Worm (Caenorhabditis elegans) whole organism, midembryonic: ENCODE data around the gene srm-5.
"Not testable (repeated sequence)": the region's sequence is repeated elsewhere in the genome, so short reads cannot be mapped to it uniquely, and the experiment has no call there.

Experiments used
- T22C8.4 ChIP-seq: fragments of 200-800 bp; sonication (Bioruptor generic); IDR thresholded peaks from 2 replicates; pipeline ENCODE4 v1.3.6; 2022; ENCODE audit warnings: missing genetic modification characterization, missing compliant biosample characterization
- cog-1 ChIP-seq: sonication (generic microtip); optimal IDR thresholded peaks from 2 replicates; lab custom pipeline; 2016; ENCODE audit warnings: missing genetic modification characterization, missing compliant biosample characterization
- flt-1 ChIP-seq: fragments of 200-800 bp; sonication (Bioruptor generic); IDR thresholded peaks from 2 replicates; pipeline ENCODE4 v1.3.6; 2022; ENCODE audit warnings: missing genetic modification characterization, missing compliant biosample characterization
- klf-2 ChIP-seq: fragments of 200-800 bp; sonication (Bioruptor generic); conservative IDR thresholded peaks from 2 replicates; pipeline ENCODE4 v1.3.6; 2022; ENCODE audit warnings: missing genetic modification reagents, missing genetic modification characterization, missing compliant biosample characterization
- med-1 ChIP-seq: sonication (generic microtip); optimal IDR thresholded peaks from 2 replicates; lab custom pipeline; 2017; ENCODE audit warnings: missing genetic modification characterization, mild to moderate bottlenecking, missing compliant biosample characterization, antibody characterized with exemption, missing genetic modification reagents; ENCODE audit not compliant: insufficient read depth
- ref-1 ChIP-seq: fragments of 200-800 bp; sonication (Bioruptor generic); conservative IDR thresholded peaks from 2 replicates; pipeline ENCODE4 v1.3.6; 2022; ENCODE audit warnings: missing genetic modification reagents, missing genetic modification characterization, missing compliant biosample characterization
- tab-1 ChIP-seq: fragments of 200-800 bp; sonication (Bioruptor generic); IDR thresholded peaks from 2 replicates; pipeline ENCODE4 v1.3.6; 2022; ENCODE audit warnings: missing genetic modification characterization, missing compliant biosample characterization
- ztf-23 ChIP-seq: fragments of 200-800 bp; sonication (Bioruptor generic); IDR thresholded peaks from 2 replicates; pipeline ENCODE4 v1.3.6; 2022; ENCODE audit warnings: missing genetic modification reagents, missing genetic modification characterization, missing compliant biosample characterization
- ztf-29 ChIP-seq: fragments of 200-800 bp; sonication (Bioruptor generic); IDR thresholded peaks from 2 replicates; pipeline ENCODE4 v1.3.6; 2022; ENCODE audit warnings: missing genetic modification reagents, missing genetic modification characterization, missing compliant biosample characterization

srm-5 gene

DNA sequence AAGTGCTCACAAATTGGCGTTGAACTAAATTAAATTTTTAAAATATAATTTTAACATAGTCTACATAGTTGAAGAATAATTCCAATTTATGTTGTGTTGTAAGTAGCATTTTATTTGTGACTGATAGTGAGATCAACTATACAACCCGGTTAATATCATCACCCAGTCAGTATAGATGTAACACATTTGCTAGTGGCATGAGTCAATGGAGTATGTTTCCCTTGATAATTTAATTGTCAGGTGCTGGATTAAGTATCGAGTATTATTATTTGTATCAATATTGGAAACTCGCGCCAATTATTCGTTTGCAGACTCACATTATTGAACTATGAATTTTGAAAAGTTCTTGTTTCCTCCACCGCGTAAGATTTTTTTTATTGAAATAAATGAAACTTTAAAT, at the start of gene srm-5:
Gene srm-5, plus strand, starts transcription at position 301 of the 400 bp plus-strand sequence.
- no peak for TF ChIP-seq T22C8.4 (GFP tag; lab: Robert Waterston, UW)
- TF ChIP-seq med-1 (GFP tag; lab: Kevin White, UChicago), result no peak
- no peak for TF ChIP-seq cog-1 (tag; lab: Kevin White, UChicago)
- no peak for TF ChIP-seq klf-2 (GFP tag; lab: Robert Waterston, UW)
- TF ChIP-seq tab-1, result no peak
- TF ChIP-seq flt-1, result no peak
- TF ChIP-seq ref-1 (GFP tag; lab: Robert Waterston, UW), result no peak
- no peak for TF ChIP-seq ztf-29
- TF ChIP-seq ztf-23, result no peak

DNA sequence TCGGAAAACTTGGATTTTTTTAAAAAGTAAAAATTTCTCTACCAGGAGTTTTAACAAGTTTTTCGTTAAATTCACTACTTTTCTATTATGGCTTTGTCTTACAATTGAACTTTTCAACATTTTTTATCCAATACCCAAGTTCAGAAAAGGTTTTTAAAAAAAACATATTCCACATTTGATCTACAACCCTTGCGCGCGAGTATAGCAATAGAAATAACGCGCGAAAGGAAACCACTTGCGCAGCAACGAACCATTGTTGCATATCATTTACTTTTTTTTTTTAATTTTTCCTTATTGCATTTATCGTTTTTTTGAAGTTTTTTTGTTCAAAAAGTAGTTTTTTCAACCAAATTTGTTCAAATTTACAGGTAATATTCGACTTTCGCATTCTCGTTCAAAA, 49.2 kb upstream of the srm-5 start, which contains the start of gene F40G12.11:
Gene F40G12.11, plus strand, starts transcription at position 369 of the 400 bp plus-strand sequence.
- TF ChIP-seq T22C8.4 (GFP tag; lab: Robert Waterston, UW) (no peak), klf-2 (GFP tag; lab: Robert Waterston, UW) (no peak), flt-1 (no peak), ztf-29 (no peak), med-1 (GFP tag; lab: Kevin White, UChicago) (no peak), cog-1 (tag; lab: Kevin White, UChicago) (no peak), ztf-23 (no peak), ref-1 (GFP tag; lab: Robert Waterston, UW) (no peak), tab-1 (no peak)

DNA sequence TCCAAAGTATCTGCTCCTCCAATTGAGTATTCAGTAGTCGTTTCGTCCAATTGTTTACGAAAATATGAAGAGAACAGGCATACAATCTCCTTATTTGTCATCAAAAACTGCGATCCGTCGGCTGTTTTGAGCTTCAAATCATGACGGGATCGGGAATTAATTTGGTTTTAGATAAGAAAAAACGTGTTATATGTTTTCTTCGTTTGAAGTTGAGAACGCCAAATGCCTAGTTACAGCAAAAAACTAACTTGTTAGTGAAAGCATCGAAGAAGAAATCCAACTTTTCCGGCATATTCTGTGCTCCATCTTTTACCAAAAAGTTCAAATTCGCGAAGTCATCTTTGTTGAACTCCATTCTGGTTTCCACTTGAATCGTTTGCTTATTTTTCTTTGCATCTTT, 45.6 kb upstream of the srm-5 start, which contains the start of gene F14D7.1:
Gene F14D7.1, minus strand, starts transcription at position 101 of the 400 bp plus-strand sequence.
- TF ChIP-seq flt-1 (no peak), cog-1 (tag; lab: Kevin White, UChicago) (no peak), T22C8.4 (GFP tag; lab: Robert Waterston, UW) (no peak), ztf-29 (no peak), tab-1 (no peak), ztf-23 (no peak), med-1 (GFP tag; lab: Kevin White, UChicago) (no peak), ref-1 (GFP tag; lab: Robert Waterston, UW) (no peak)

DNA sequence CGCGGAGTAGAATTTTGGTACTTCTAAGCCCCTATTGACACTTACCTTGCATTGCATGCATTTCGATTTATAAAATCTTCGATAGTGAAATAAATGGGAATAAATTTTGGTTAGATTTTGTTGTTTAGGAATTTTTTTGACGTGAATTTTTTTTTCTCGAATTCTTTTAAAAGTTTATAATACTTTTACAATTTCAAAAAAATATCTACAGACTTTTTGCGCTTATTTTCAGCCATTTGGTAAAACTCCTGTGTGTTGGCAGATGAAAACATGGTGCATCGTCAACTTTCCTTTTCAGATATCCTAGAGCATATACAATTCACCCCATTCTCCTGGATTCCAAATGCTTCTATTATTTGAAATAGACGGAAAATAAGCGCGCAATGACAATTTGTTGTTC, 44.4 kb upstream of the srm-5 start, which contains the start of gene F14D7.18:
Gene F14D7.18, minus strand, starts transcription at position 101 of the 400 bp plus-strand sequence.
- TF ChIP-seq T22C8.4 (GFP tag; lab: Robert Waterston, UW) (no peak), flt-1 (no peak), med-1 (GFP tag; lab: Kevin White, UChicago) (no peak), ztf-29 (no peak), tab-1 (no peak), ref-1 (GFP tag; lab: Robert Waterston, UW) (no peak), ztf-23 (no peak), cog-1 (tag; lab: Kevin White, UChicago) (no peak), klf-2 (GFP tag; lab: Robert Waterston, UW) (no peak)

DNA sequence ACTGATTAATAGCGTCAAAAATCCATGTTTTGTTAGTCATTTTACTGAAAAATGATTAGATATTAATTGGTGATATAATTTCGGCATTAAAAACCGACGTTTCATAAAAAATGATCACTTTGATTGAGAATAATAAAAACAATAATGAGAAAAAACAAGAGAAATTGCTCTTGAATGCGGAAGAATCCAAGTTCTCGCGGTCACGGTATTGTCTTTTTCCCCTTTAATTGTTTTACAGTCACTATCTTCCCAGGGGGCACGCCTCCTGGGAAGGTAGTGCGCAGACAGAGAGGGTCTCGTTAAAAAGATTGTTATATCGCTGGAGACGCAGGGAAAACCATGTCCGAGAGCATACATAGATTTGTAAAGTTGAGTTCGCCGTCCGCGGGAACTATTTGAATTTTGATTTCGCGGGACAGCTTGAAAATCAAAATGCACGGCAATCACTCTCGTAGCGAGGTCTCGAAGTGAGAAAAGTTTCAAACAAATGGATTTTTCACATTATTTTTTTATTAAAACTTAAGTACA, 41.3 kb upstream of the srm-5 start, which contains the start of gene F14D7.2:
Gene F14D7.2, minus strand, starts transcription at position 51 of the 528 bp plus-strand sequence.
- TF ChIP-seq tab-1, result no peak

DNA sequence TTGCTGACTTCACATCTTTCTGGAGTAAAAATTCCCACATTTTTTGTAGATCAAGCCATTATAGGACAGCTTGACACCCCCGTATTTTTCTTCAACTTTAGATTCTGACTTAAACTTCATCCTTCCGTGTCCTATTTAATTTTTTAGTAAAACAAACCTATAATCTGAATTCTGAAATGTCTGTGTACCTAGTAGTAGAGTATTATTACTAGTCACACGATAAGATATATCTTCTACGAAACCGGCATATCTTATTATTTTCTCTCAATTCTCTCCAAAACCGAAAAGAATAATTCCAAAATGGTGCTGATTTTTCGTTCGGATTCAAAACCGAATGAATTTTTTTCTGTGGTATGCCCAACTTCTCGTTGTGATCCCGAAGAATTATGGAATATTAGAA, 40.6 kb upstream of the srm-5 start, which contains the start of gene F14D7.9:
Gene F14D7.9, plus strand, starts transcription at position 301 of the 400 bp plus-strand sequence.
- TF ChIP-seq T22C8.4 (GFP tag; lab: Robert Waterston, UW), result no peak
- no peak for TF ChIP-seq ztf-29
- TF ChIP-seq ztf-23, result no peak
- no peak for TF ChIP-seq cog-1 (tag; lab: Kevin White, UChicago)
- no peak for TF ChIP-seq flt-1

DNA sequence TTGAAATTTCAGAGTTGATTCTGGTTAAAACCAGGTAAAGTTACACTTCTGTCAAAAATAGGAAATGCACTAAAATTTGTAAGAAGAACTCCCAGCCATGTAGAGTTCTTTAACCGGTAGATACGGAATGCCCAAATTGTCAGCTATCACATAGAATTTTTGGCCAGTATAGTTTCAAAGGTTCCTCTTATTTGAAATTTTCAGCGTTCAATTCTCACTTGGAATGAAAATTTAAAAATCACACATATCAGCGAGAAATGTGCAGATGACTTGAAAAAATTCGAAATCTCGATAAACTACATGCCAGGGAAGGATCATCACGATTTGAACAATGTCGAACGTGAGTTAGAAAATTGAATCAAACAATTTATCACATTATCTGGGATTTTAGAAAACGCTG, 38.5 kb upstream of the srm-5 start, which contains the start of gene F14D7.3:
Gene F14D7.3, plus strand, starts transcription at position 301 of the 400 bp plus-strand sequence.
- TF ChIP-seq med-1 (GFP tag; lab: Kevin White, UChicago), result no peak
- TF ChIP-seq ref-1 (GFP tag; lab: Robert Waterston, UW), result no peak

DNA sequence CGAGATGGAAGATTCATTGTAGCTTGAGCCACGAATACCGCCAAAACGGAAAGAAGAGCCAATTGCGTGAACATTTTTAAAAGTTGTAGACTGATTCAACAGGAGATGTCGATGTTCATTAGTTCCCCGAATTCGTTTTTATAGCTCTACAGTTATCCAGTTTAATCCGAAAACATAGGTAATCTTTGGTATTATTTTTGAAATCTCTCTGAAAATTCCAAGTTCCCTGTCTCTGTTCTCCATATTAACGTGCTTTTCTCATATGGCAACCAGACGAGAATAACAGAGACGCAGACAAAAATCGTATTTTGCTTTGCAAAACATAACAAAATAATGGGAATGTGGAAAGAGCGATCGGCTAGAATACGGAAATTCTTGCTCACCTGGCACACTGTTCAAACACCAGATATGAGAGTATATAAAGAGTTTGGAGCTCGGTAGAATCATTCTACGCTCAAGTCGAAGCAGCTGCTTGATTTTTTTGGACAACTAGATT, 35.4 kb upstream of the srm-5 start, which contains the start of the genes spig-3 and F14D7.12:
Gene spig-3, minus strand, starts transcription at position 101 of the 496 bp plus-strand sequence.
Gene F14D7.12, plus strand, starts transcription at position 446 of the 496 bp plus-strand sequence.
- TF ChIP-seq T22C8.4 (GFP tag; lab: Robert Waterston, UW) (no peak), cog-1 (tag; lab: Kevin White, UChicago) (no peak), klf-2 (GFP tag; lab: Robert Waterston, UW) (no peak), ztf-23 (no peak), tab-1 (no peak), ztf-29 (no peak), med-1 (GFP tag; lab: Kevin White, UChicago) (no peak), ref-1 (GFP tag; lab: Robert Waterston, UW) (no peak), flt-1 (no peak)

DNA sequence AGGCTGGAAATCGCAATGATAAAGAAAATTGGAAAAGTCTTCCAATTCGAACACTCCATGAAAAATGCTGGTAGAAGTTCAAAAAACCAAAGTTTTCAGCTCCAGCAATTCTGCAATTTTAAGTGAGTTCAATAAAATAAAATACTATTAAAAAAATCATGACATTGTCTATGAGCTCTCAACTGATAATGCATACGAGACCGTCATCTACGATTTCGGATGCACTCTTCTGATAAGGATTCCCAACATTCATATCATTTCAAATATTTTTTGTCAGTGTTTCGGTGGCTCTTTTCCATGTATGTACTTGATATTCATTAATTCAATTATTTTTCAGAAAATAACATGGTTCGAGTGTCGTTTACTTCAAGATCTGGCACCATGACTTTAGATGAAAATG, 33.9 kb upstream of the srm-5 start, which contains the start of gene F14D7.6:
Gene F14D7.6, plus strand, starts transcription at position 338 of the 400 bp plus-strand sequence.
- TF ChIP-seq ref-1 (GFP tag; lab: Robert Waterston, UW) (no peak), ztf-23 (no peak), T22C8.4 (GFP tag; lab: Robert Waterston, UW) (no peak), flt-1 (no peak), tab-1 (no peak)

DNA sequence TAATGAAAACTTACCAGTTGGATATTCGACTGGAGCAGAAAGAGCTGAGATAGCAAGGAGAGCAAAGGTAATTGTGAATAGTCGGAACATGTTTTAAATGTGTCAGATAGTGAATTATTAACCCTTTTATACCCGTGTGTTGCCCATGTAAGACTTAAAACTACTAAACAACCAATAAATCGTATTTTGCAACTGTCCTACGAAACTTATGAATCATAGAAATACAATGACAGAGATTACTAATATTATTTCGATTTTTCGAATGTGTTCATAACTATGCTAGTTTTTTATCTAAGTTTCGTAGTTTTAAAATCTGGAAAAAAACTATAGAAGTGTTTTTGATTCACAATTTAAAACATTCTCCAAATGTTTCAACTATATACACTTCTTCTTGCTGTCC, 28.2 kb upstream of the srm-5 start, which contains the start of gene spig-4:
Gene spig-4, minus strand, starts transcription at position 101 of the 400 bp plus-strand sequence.
- TF ChIP-seq ref-1 (GFP tag; lab: Robert Waterston, UW); T22C8.4 (GFP tag; lab: Robert Waterston, UW); cog-1 (tag; lab: Kevin White, UChicago): not testable (repeated sequence)
